Fruit fly (Drosophila melanogaster) whole organism, adult: Measurements from ENCODE around the gene CG5377.
A peak's percentile ranks its signal among the peaks of the same experiment; 100 is the strongest.

ENCODE experiments used
- CG11617 ChIP-seq: fragments of 200-800 bp; sonication (Bioruptor generic); optimal IDR thresholded peaks from 2 replicates; lab custom pipeline; 2017; ENCODE audit warnings: mild to moderate bottlenecking, missing biosample characterization, missing genetic modification reagents, missing genetic modification characterization
- CG12768 ChIP-seq: fragments of 200-800 bp; sonication (Bioruptor generic); optimal IDR thresholded peaks from 2 replicates; lab custom pipeline; 2017; ENCODE audit warnings: missing biosample characterization, missing genetic modification characterization, mild to moderate bottlenecking, moderate library complexity, missing genetic modification reagents
- CG14711 ChIP-seq: fragments of 200-800 bp; sonication (Bioruptor generic); optimal IDR thresholded peaks from 2 replicates; lab custom pipeline; 2018; ENCODE audit warnings: missing biosample characterization, mild to moderate bottlenecking, missing genetic modification characterization, moderate library complexity
- CG1620 ChIP-seq: fragments of 200-800 bp; sonication (Bioruptor generic); optimal IDR thresholded peaks from 2 replicates; lab custom pipeline; 2016; ENCODE audit warnings: missing biosample characterization, missing genetic modification characterization
- CG33017 ChIP-seq: fragments of 200-800 bp; sonication (Bioruptor generic); optimal IDR thresholded peaks from 2 replicates; lab custom pipeline; 2018; ENCODE audit warnings: missing biosample characterization, mild to moderate bottlenecking, missing genetic modification characterization, moderate library complexity
- CG5204 ChIP-seq: fragments of 200-800 bp; sonication (Bioruptor generic); optimal IDR thresholded peaks from 2 replicates; lab custom pipeline; 2016; ENCODE audit warnings: missing biosample characterization, missing genetic modification characterization
- CG7045 ChIP-seq: fragments of 200-800 bp; sonication (Bioruptor generic); optimal IDR thresholded peaks from 2 replicates; lab custom pipeline; 2017; ENCODE audit warnings: missing biosample characterization, mild to moderate bottlenecking, missing genetic modification characterization
- CG7101 ChIP-seq: fragments of 200-800 bp; sonication (Bioruptor generic); optimal IDR thresholded peaks from 2 replicates; lab custom pipeline; 2018; ENCODE audit warnings: missing biosample characterization, mild to moderate bottlenecking, missing genetic modification characterization, moderate library complexity
- Clk ChIP-seq: fragments of 200-800 bp; sonication (Bioruptor generic); optimal IDR thresholded peaks from 2 replicates; lab custom pipeline; 2017; ENCODE audit warnings: missing biosample characterization, missing genetic modification characterization
- Crg-1 ChIP-seq: fragments of 200-800 bp; sonication (Bioruptor generic); optimal IDR thresholded peaks from 2 replicates; lab custom pipeline; 2016; ENCODE audit warnings: missing biosample characterization, missing genetic modification characterization
- Hr96 ChIP-seq: fragments of 200-800 bp; sonication (Bioruptor generic); optimal IDR thresholded peaks from 2 replicates; lab custom pipeline; 2016; ENCODE audit warnings: missing biosample characterization, missing genetic modification characterization
- Mnt ChIP-seq: fragments of 200-800 bp; sonication (Bioruptor generic); optimal IDR thresholded peaks from 2 replicates; lab custom pipeline; 2016; ENCODE audit warnings: missing biosample characterization, mild to moderate bottlenecking, missing genetic modification characterization
- bab1 ChIP-seq: fragments of 200-800 bp; sonication (Bioruptor generic); optimal IDR thresholded peaks from 3 replicates; lab custom pipeline; 2019; ENCODE audit warnings: missing biosample characterization, mild to moderate bottlenecking, missing genetic modification characterization, moderate library complexity
- cic ChIP-seq: fragments of 200-800 bp; sonication (Bioruptor generic); optimal IDR thresholded peaks from 2 replicates; lab custom pipeline; 2017; ENCODE audit warnings: missing biosample characterization, mild to moderate bottlenecking, missing genetic modification characterization, moderate library complexity
- cnc ChIP-seq, 2 experiments: fragments of >200 bp; optimal IDR thresholded peaks; 2 replicates each; lab custom pipeline; 2017
- kay ChIP-seq: fragments of 200-800 bp; sonication (Bioruptor generic); peaks from one replicate; lab custom pipeline; 2016; ENCODE audit warnings: missing biosample characterization, missing genetic modification characterization, borderline replicate concordance
- ovo ChIP-seq: fragments of 200-800 bp; sonication (Bioruptor generic); optimal IDR thresholded peaks from 2 replicates; lab custom pipeline; 2016; ENCODE audit warnings: missing biosample characterization, missing genetic modification characterization
- pad ChIP-seq: fragments of 200-800 bp; sonication (Bioruptor generic); optimal IDR thresholded peaks from 3 replicates; lab custom pipeline; 2017; ENCODE audit warnings: missing biosample characterization, missing genetic modification characterization, mild to moderate bottlenecking, moderate library complexity, missing genetic modification reagents
- tj ChIP-seq: fragments of 200-800 bp; sonication (Bioruptor generic); optimal IDR thresholded peaks from 3 replicates; lab custom pipeline; 2017; ENCODE audit warnings: missing biosample characterization, mild to moderate bottlenecking, missing genetic modification characterization, moderate library complexity
- toe ChIP-seq: fragments of 200-800 bp; sonication (Bioruptor generic); optimal IDR thresholded peaks from 2 replicates; lab custom pipeline; 2016; ENCODE audit warnings: missing biosample characterization, missing genetic modification characterization

CG5377 gene

dm6 chr3R:22424602-22425190 lies 43.3 kb downstream of the CG5377 start, which contains the start of gene pinta:
TSS of gene pinta (minus strand) at chr3R:22424929.
- TF ChIP-seq CG33017 (tag; lab: Kevin White, UChicago) (no peak), CG7045 (no peak), cnc (optimal IDR thresholded peaks at IDR 0.05; lab: Kevin White, UChicago) (no peak), tj (peak; percentile 97), Mnt (GFP tag; lab: Kevin White, UChicago) (peak; percentile 60), bab1 (GFP tag; lab: Kevin White, UChicago) (peak; percentile 8), cic (peak; percentile 67)

dm6 chr3R:22423996-22424395 lies 44.0 kb downstream of the CG5377 start:
- TF ChIP-seq cnc (optimal IDR thresholded peaks at IDR 0.05; lab: Kevin White, UChicago) (no peak), CG12768 (GFP tag; lab: Kevin White, UChicago) (no peak), CG11617 (no peak), bab1 (GFP tag; lab: Kevin White, UChicago) (no peak), CG1620 (no peak), kay (no peak)

DNA sequence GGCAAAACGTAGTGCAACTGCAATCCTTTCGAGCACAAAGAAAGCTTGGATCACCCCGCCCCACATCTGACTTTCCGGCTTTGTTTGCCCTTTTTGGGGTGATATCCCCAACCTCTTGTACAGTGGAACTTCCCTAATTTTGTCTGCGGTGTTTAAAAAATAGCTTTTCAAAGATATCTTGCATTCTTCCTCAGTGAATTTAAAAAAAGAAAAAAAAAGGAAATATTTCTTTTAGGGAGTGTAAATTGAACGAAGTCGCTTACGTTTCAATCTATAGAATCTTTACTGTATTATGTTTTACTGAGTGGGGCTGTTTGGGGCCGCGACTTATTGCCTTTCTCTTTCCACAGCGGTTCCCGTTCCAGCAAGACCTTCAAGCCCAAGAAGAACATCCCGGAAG lies 46.3 kb downstream of the CG5377 start:
- TF ChIP-seq Hr96 (peak; percentile 23), pad (GFP tag; lab: Kevin White, UChicago) (peak; percentile 2), CG1620 (no peak), ovo (GFP tag; lab: Kevin White, UChicago) (no peak), tj (no peak), CG11617 (no peak), cnc (optimal IDR thresholded peaks at IDR 0.05; lab: Kevin White, UChicago) (no peak), CG33017 (tag; lab: Kevin White, UChicago) (peak; percentile 54), CG5204 (no peak), toe (GFP tag; lab: Kevin White, UChicago) (no peak), CG12768 (GFP tag; lab: Kevin White, UChicago) (no peak), cic (no peak), CG7101 (tag; lab: Kevin White, UChicago) (peak; percentile 69), Mnt (GFP tag; lab: Kevin White, UChicago) (no peak), CG14711 (peak; percentile 56), Crg-1 (GFP tag; lab: Kevin White, UChicago) (no peak), CG7045 (peak; percentile 6), Clk (GFP tag; lab: Kevin White, UChicago) (no peak), bab1 (GFP tag; lab: Kevin White, UChicago) (peak; percentile 90), kay (no peak)

- TF ChIP-seq toe (GFP tag; lab: Kevin White, UChicago), result no peak
- TF ChIP-seq ovo (GFP tag; lab: Kevin White, UChicago), result no peak
- peak; percentile 45 for TF ChIP-seq CG7101 (tag; lab: Kevin White, UChicago)
- no peak for TF ChIP-seq tj
- TF ChIP-seq kay, result peak; percentile 88
- peak; percentile 6 for TF ChIP-seq CG11617
- TF ChIP-seq pad (GFP tag; lab: Kevin White, UChicago), result peak; percentile 27
- no peak for TF ChIP-seq Clk (GFP tag; lab: Kevin White, UChicago)
- TF ChIP-seq Crg-1 (GFP tag; lab: Kevin White, UChicago), result no peak
- no peak for TF ChIP-seq CG12768 (GFP tag; lab: Kevin White, UChicago)
- no peak for TF ChIP-seq CG1620
- no peak for TF ChIP-seq CG5204
- TF ChIP-seq Mnt (GFP tag; lab: Kevin White, UChicago), result peak; percentile 100
- TF ChIP-seq CG7045, result no peak
- no peak for TF ChIP-seq cnc (optimal IDR thresholded peaks at IDR 0.05; lab: Kevin White, UChicago)
- peak; percentile 67 for TF ChIP-seq bab1 (GFP tag; lab: Kevin White, UChicago)
- peak; percentile 19 for TF ChIP-seq CG14711
- TF ChIP-seq cic, result peak; percentile 27
- TF ChIP-seq CG33017 (tag; lab: Kevin White, UChicago), result no peak
- TF ChIP-seq Hr96, result no peak
Observed at dm6 chr3R:22420911-22421310, 47.0 kb downstream of the CG5377 start, which contains the start of the genes Nop56 and mats. TSS of gene Nop56 (minus strand) at chr3R:22421068. TSS of gene mats (plus strand) at chr3R:22421161.
